Fruit fly (Drosophila melanogaster) whole organism, embryonic: ENCODE results near the gene CG17930.

ENCODE experiments used
- Bdp1 ChIP-seq: fragments of 200-800 bp; sonication (Bioruptor generic); optimal IDR thresholded peaks from 3 replicates; lab custom pipeline; 2016; ENCODE audit warnings: missing biosample characterization, missing genetic modification characterization
- CG10267 ChIP-seq: fragments of 200-800 bp; sonication (Bioruptor generic); optimal IDR thresholded peaks from 2 replicates; lab custom pipeline; 2018; ENCODE audit warnings: missing biosample characterization, mild to moderate bottlenecking, missing genetic modification characterization, moderate library complexity
- CG10462 ChIP-seq: fragments of 200-800 bp; sonication (Bioruptor generic); optimal IDR thresholded peaks from 2 replicates; lab custom pipeline; 2016; ENCODE audit warnings: missing biosample characterization, missing genetic modification characterization
- CG10565 ChIP-seq: fragments of 200-800 bp; sonication (Bioruptor generic); optimal IDR thresholded peaks from 3 replicates; lab custom pipeline; 2016; ENCODE audit warnings: missing biosample characterization, mild to moderate bottlenecking, missing genetic modification characterization
- CG10654 ChIP-seq: fragments of 200-800 bp; sonication (Bioruptor generic); optimal IDR thresholded peaks from 2 replicates; lab custom pipeline; 2016; ENCODE audit warnings: missing biosample characterization, missing genetic modification characterization
- CG11247 ChIP-seq: fragments of 200-800 bp; sonication (Bioruptor generic); IDR thresholded peaks from 2 replicates; pipeline ENCODE4 v1.3.6; 2022; ENCODE audit warnings: missing biosample characterization, missing genetic modification characterization
- CG11560 ChIP-seq: fragments of 200-800 bp; sonication (Bioruptor generic); IDR thresholded peaks from 3 replicates; pipeline ENCODE4 v1.3.6; 2022; ENCODE audit warnings: missing biosample characterization, missing genetic modification characterization
- CG11723 ChIP-seq: fragments of 200-800 bp; sonication (Bioruptor generic); optimal IDR thresholded peaks from 2 replicates; lab custom pipeline; 2017; ENCODE audit warnings: missing biosample characterization, mild to moderate bottlenecking, missing genetic modification characterization
- CG12942 ChIP-seq: fragments of 200-800 bp; sonication (Bioruptor generic); optimal IDR thresholded peaks from 3 replicates; lab custom pipeline; 2016; ENCODE audit warnings: missing biosample characterization, missing genetic modification characterization
- CG15011 ChIP-seq: fragments of 200-800 bp; sonication (Bioruptor generic); optimal IDR thresholded peaks from 3 replicates; lab custom pipeline; 2018; ENCODE audit warnings: missing biosample characterization, mild to moderate bottlenecking, missing genetic modification characterization
- CG15073 ChIP-seq: fragments of 200-800 bp; sonication (Bioruptor generic); optimal IDR thresholded peaks from 2 replicates; lab custom pipeline; 2016; ENCODE audit warnings: missing biosample characterization, missing genetic modification characterization
- CG17568 ChIP-seq: fragments of 200-800 bp; sonication (Bioruptor generic); optimal IDR thresholded peaks from 2 replicates; lab custom pipeline; 2018; ENCODE audit warnings: missing biosample characterization, mild to moderate bottlenecking, missing genetic modification characterization, moderate library complexity
- CG18011 ChIP-seq: fragments of 200-800 bp; sonication (Bioruptor generic); optimal IDR thresholded peaks from 2 replicates; lab custom pipeline; 2017; ENCODE audit warnings: missing biosample characterization, missing genetic modification characterization, mild to moderate bottlenecking, moderate library complexity, missing genotype
- CG30020 ChIP-seq: fragments of 200-800 bp; optimal IDR thresholded peaks from 2 replicates; lab custom pipeline; 2019; ENCODE audit warnings: missing biosample characterization, mild to moderate bottlenecking, missing genetic modification characterization, moderate library complexity
- CG3065 ChIP-seq: fragments of 200-800 bp; sonication (Bioruptor generic); optimal IDR thresholded peaks from 2 replicates; lab custom pipeline; 2016; ENCODE audit warnings: missing biosample characterization, missing genetic modification characterization
- CG31365 ChIP-seq: fragments of 200-800 bp; sonication (Bioruptor generic); optimal IDR thresholded peaks from 2 replicates; lab custom pipeline; 2018; ENCODE audit warnings: missing biosample characterization, mild to moderate bottlenecking, missing genetic modification characterization
- CG3726 ChIP-seq: fragments of 200-800 bp; sonication (Bioruptor generic); IDR thresholded peaks from 3 replicates; pipeline ENCODE4, ENCODE4 v1.3.6; 2022; ENCODE audit warnings: missing biosample characterization, missing genetic modification characterization
- CG5953 ChIP-seq: fragments of 200-800 bp; sonication (Bioruptor generic); IDR thresholded peaks from 2 replicates; pipeline ENCODE4 v1.3.6; 2022; ENCODE audit warnings: missing biosample characterization, missing genetic modification characterization
- CG6654 ChIP-seq: fragments of 200-800 bp; sonication (Bioruptor generic); optimal IDR thresholded peaks from 2 replicates; lab custom pipeline; 2017; ENCODE audit warnings: missing biosample characterization, mild to moderate bottlenecking, missing genetic modification characterization
- CG7839 ChIP-seq: fragments of 200-800 bp; sonication (Bioruptor generic); optimal IDR thresholded peaks from 3 replicates; lab custom pipeline; 2018; ENCODE audit warnings: missing biosample characterization, mild to moderate bottlenecking, missing genetic modification characterization, moderate library complexity
- CG7928 ChIP-seq: fragments of 200-800 bp; sonication (Bioruptor generic); optimal IDR thresholded peaks from 2 replicates; lab custom pipeline; 2017; ENCODE audit warnings: missing biosample characterization, mild to moderate bottlenecking, missing genetic modification characterization
- CG8281 ChIP-seq: fragments of 200-800 bp; sonication (Bioruptor generic); optimal IDR thresholded peaks from 2 replicates; lab custom pipeline; 2018; ENCODE audit warnings: missing biosample characterization, mild to moderate bottlenecking, missing genetic modification characterization, moderate library complexity
- CG8765 ChIP-seq: fragments of 200-800 bp; sonication (Bioruptor generic); IDR thresholded peaks from 2 replicates; pipeline ENCODE4 v1.3.6; 2022; ENCODE audit warnings: missing biosample characterization, missing genetic modification characterization
- CG9876 ChIP-seq: fragments of 200-800 bp; sonication (Bioruptor generic); optimal IDR thresholded peaks from 2 replicates; lab custom pipeline; 2016; ENCODE audit warnings: missing biosample characterization, missing genetic modification characterization
- CHES-1-like ChIP-seq: fragments of 200-800 bp; sonication (Bioruptor generic); optimal IDR thresholded peaks from 2 replicates; lab custom pipeline; 2016; ENCODE audit warnings: missing biosample characterization, missing genetic modification characterization
- Chrac-16 ChIP-seq: fragments of 200-800 bp; sonication (Bioruptor generic); optimal IDR thresholded peaks from 3 replicates; lab custom pipeline; 2016; ENCODE audit warnings: missing biosample characterization, missing genetic modification characterization
- Dek ChIP-seq: fragments of 200-800 bp; sonication (Bioruptor generic); optimal IDR thresholded peaks from 3 replicates; lab custom pipeline; 2019; ENCODE audit warnings: missing biosample characterization, mild to moderate bottlenecking, missing genetic modification characterization, moderate library complexity
- Dp ChIP-seq: fragments of 200-800 bp; sonication (Bioruptor generic); optimal IDR thresholded peaks from 2 replicates; lab custom pipeline; 2018; ENCODE audit warnings: missing biosample characterization, mild to moderate bottlenecking, missing genetic modification characterization, moderate library complexity
- ERR ChIP-seq: fragments of 200-800 bp; sonication (Bioruptor generic); optimal IDR thresholded peaks from 2 replicates; lab custom pipeline; 2016; ENCODE audit warnings: missing biosample characterization, missing genetic modification characterization
- Fer3 ChIP-seq: fragments of 200-800 bp; sonication (Bioruptor generic); optimal IDR thresholded peaks from 2 replicates; lab custom pipeline; 2018; ENCODE audit warnings: missing biosample characterization, mild to moderate bottlenecking, missing genetic modification characterization, moderate library complexity
- H2.0 ChIP-seq: fragments of 200-800 bp; sonication (Bioruptor generic); IDR thresholded peaks from 2 replicates; pipeline ENCODE4 v1.3.6; 2022; ENCODE audit warnings: missing biosample characterization, missing genetic modification characterization
- Meics ChIP-seq: fragments of 200-800 bp; sonication (Bioruptor generic); optimal IDR thresholded peaks from 2 replicates; lab custom pipeline; 2017; ENCODE audit warnings: missing biosample characterization, mild to moderate bottlenecking, missing genetic modification characterization
- ap ChIP-seq: fragments of 200-800 bp; sonication (Bioruptor generic); IDR thresholded peaks from 2 replicates; pipeline ENCODE4 v1.3.6; 2022; ENCODE audit warnings: missing biosample characterization, missing genetic modification characterization
- bcd ChIP-seq: fragments of 200-800 bp; sonication (Bioruptor generic); optimal IDR thresholded peaks from 2 replicates; lab custom pipeline; 2017; ENCODE audit warnings: missing biosample characterization, mild to moderate bottlenecking, missing genetic modification characterization
- br ChIP-seq: fragments of >200 bp; optimal IDR thresholded peaks from 2 replicates; lab custom pipeline; 2017
- corto ChIP-seq: fragments of 200-800 bp; sonication (Bioruptor generic); optimal IDR thresholded peaks from 2 replicates; lab custom pipeline; 2016; ENCODE audit warnings: missing biosample characterization, mild to moderate bottlenecking, missing genetic modification characterization, moderate library complexity
- da ChIP-seq: fragments of 200-800 bp; sonication (Bioruptor generic); optimal IDR thresholded peaks from 2 replicates; lab custom pipeline; 2016; ENCODE audit warnings: missing biosample characterization, missing genetic modification characterization
- dimm ChIP-seq: fragments of 200-800 bp; sonication (Bioruptor generic); IDR thresholded peaks from 2 replicates; pipeline ENCODE4 v1.3.6; 2022; ENCODE audit warnings: missing biosample characterization, missing genetic modification characterization
- fd3F ChIP-seq: fragments of 200-800 bp; sonication (Bioruptor generic); optimal IDR thresholded peaks from 2 replicates; lab custom pipeline; 2018; ENCODE audit warnings: missing biosample characterization, mild to moderate bottlenecking, missing genetic modification characterization, moderate library complexity
- gro ChIP-seq: fragments of 200-800 bp; sonication (Bioruptor generic); optimal IDR thresholded peaks from 2 replicates; lab custom pipeline; 2016; ENCODE audit warnings: missing biosample characterization, missing genetic modification characterization
- gsb ChIP-seq: fragments of 200-800 bp; sonication (Bioruptor generic); IDR thresholded peaks from 2 replicates; pipeline ENCODE4 v1.3.6; 2022; ENCODE audit warnings: missing biosample characterization, missing genetic modification characterization
- hth ChIP-seq: fragments of >200 bp; optimal IDR thresholded peaks from 2 replicates; lab custom pipeline; 2017; ENCODE audit warnings: inconsistent platforms
- lilli ChIP-seq: fragments of 200-800 bp; sonication (Bioruptor generic); optimal IDR thresholded peaks from 3 replicates; lab custom pipeline; 2016; ENCODE audit warnings: missing biosample characterization, missing genetic modification characterization
- pzg ChIP-seq: fragments of 200-800 bp; sonication (Bioruptor generic); optimal IDR thresholded peaks from 3 replicates; lab custom pipeline; 2018; ENCODE audit warnings: missing biosample characterization, mild to moderate bottlenecking, missing genetic modification characterization, moderate library complexity
- ro ChIP-seq: fragments of 200-800 bp; sonication (Bioruptor generic); IDR thresholded peaks from 2 replicates; pipeline ENCODE4 v1.3.6; 2022; ENCODE audit warnings: missing biosample characterization, missing genetic modification characterization
- scrt ChIP-seq: fragments of 200-800 bp; sonication (Bioruptor generic); optimal IDR thresholded peaks from 2 replicates; lab custom pipeline; 2018; ENCODE audit warnings: missing biosample characterization, mild to moderate bottlenecking, missing genetic modification characterization, moderate library complexity
- trem ChIP-seq: fragments of 200-800 bp; optimal IDR thresholded peaks from 3 replicates; lab custom pipeline; 2019; ENCODE audit warnings: missing biosample characterization, mild to moderate bottlenecking, missing genetic modification characterization, moderate library complexity
- twi ChIP-seq: fragments of 200-800 bp; optimal IDR thresholded peaks from 2 replicates; lab custom pipeline; 2019; ENCODE audit warnings: missing biosample characterization, mild to moderate bottlenecking, missing genetic modification characterization, moderate library complexity
- vnd ChIP-seq: fragments of 200-800 bp; sonication (Bioruptor generic); IDR thresholded peaks from 3 replicates; pipeline ENCODE4 v1.3.6; 2022; ENCODE audit warnings: missing biosample characterization, missing genetic modification characterization; ENCODE audit not compliant: partially characterized antibody

The CG17930 gene

DNA sequence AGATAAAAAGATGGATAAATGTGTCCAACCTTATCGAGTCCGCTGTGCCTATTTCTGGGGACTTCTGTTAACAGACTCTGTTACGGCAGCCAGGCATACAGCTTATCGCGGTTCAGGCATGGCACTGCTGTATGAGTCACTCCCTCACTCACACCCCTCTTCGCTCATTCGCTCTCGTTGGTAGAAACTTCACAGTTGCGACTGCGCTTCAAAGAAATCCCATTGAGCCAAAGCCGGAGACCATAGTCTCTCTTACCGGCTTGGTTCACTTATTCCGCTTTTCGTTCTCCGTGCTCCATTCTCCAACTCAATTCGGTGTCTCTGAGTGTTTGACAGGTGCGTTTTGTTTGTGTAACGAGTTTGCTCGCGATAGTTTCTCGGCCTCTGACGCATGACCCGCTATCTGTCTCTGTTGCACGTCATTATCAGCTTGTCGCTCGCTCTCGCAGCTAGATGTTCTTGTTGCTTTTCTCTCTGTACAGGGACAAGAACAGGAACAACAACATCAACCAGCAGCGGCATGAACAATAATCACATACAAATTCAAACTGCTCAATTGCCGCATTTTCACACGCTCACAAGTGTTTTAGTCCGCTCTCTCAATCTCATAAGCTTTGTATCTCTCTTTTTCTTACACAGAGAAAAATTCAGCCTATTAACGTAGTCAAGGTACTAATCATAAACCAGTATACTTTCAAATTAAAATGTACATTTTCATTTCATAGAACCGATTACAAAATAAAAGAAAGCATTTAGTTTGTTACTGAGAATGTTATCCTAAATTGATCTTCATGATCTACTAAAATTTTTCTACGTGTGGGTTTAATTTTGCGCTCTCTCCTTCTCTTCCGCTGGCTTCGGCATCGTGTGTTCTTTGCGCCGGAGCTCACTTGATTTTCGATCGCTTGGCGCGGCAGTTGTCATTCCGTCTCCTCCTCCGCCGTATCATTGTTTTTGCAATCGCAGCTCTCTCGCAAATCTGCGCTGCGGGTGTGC is 47.3 kb upstream of the CG17930 start (continued):
- TF ChIP-seq CG15011 = peak; percentile 99
- peak; percentile 99; the same call in 1 of the 3 replicates for TF ChIP-seq CG3726
- peak; percentile 99 for TF ChIP-seq Dek
- peak; percentile 98 for TF ChIP-seq ERR (GFP tag; lab: Kevin White, UChicago)
- TF ChIP-seq Dp (GFP tag; lab: Kevin White, UChicago) = peak; percentile 41
- peak; percentile 96 for TF ChIP-seq CG10565 (GFP tag; lab: Kevin White, UChicago)
- peak; percentile 99 for TF ChIP-seq CG10267
- TF ChIP-seq CG10654 = peak; percentile 99
- TF ChIP-seq CG3065 (GFP tag; lab: Kevin White, UChicago) = peak; percentile 99
- peak; percentile 95 for TF ChIP-seq CG8281 (tag; lab: Kevin White, UChicago)
- TF ChIP-seq CG31365 = peak; percentile 92
- TF ChIP-seq H2.0 (GFP tag; lab: Robert Waterston, UW) = peak; percentile 100
- TF ChIP-seq CG6654 = peak; percentile 79
- TF ChIP-seq CG11723 (GFP tag; lab: Kevin White, UChicago) = peak; percentile 99
- TF ChIP-seq Meics = peak; percentile 99
- peak; percentile 83 for TF ChIP-seq CG7928 (GFP tag; lab: Kevin White, UChicago)
- TF ChIP-seq twi (tag; lab: Kevin White, UChicago) = peak; percentile 99
- peak; percentile 99 for TF ChIP-seq CG11247 (GFP tag; lab: Robert Waterston, UW)
- peak; percentile 98 for TF ChIP-seq ro (GFP tag; lab: Robert Waterston, UW)
- TF ChIP-seq Bdp1 (GFP tag; lab: Kevin White, UChicago) = peak; percentile 95
- no peak; the same call in 1 of the 2 replicates for TF ChIP-seq dimm (GFP tag; lab: Robert Waterston, UW)
- TF ChIP-seq lilli (GFP tag; lab: Kevin White, UChicago) = peak; percentile 99
- no peak for TF ChIP-seq br (lab: Kevin White, UChicago)
- TF ChIP-seq gsb = peak; percentile 98
- peak; percentile 97 for TF ChIP-seq trem (tag; lab: Kevin White, UChicago)
- peak; percentile 99 for TF ChIP-seq Fer3 (tag; lab: Kevin White, UChicago)
- peak; percentile 91 for TF ChIP-seq CG15073
- TF ChIP-seq corto (GFP tag; lab: Kevin White, UChicago) = peak; percentile 99
- TF ChIP-seq bcd (GFP tag; lab: Kevin White, UChicago) = peak; percentile 99
- no peak for TF ChIP-seq hth (lab: Kevin White, UChicago)
- peak; percentile 99 for TF ChIP-seq CG8765
- peak; percentile 91 for TF ChIP-seq CG30020
- TF ChIP-seq CG5953 = peak; percentile 98
- peak; percentile 89; the same call in 2 of the 3 replicates for TF ChIP-seq CG11560 (tag; lab: Robert Waterston, UW)
- TF ChIP-seq CHES-1-like (GFP tag; lab: Kevin White, UChicago) = peak; percentile 100
- peak; percentile 100 for TF ChIP-seq CG7839 (tag; lab: Kevin White, UChicago)
- TF ChIP-seq CG17568 (GFP tag; lab: Kevin White, UChicago) = peak; percentile 99
- TF ChIP-seq fd3F (GFP tag; lab: Kevin White, UChicago) = peak; percentile 99
- peak; percentile 99 for TF ChIP-seq ap (GFP tag; lab: Robert Waterston, UW)
- peak; percentile 98 for TF ChIP-seq CG9876 (GFP tag; lab: Kevin White, UChicago)
- TF ChIP-seq CG18011 (GFP tag; lab: Kevin White, UChicago) = peak; percentile 93
- TF ChIP-seq CG10462 = peak; percentile 99
- TF ChIP-seq CG12942 (GFP tag; lab: Kevin White, UChicago) = peak; percentile 99
- TF ChIP-seq da (GFP tag; lab: Kevin White, UChicago) = peak; percentile 99
- peak; percentile 99 for TF ChIP-seq gro
- peak; percentile 100 for TF ChIP-seq Chrac-16 (GFP tag; lab: Kevin White, UChicago)
- TF ChIP-seq pzg (GFP tag; lab: Kevin White, UChicago) = peak; percentile 28
- no peak for TF ChIP-seq vnd (GFP tag; lab: Robert Waterston, UW)
- TF ChIP-seq scrt = peak; percentile 98
